Worm (Caenorhabditis elegans) whole organism, L3 larva: ENCODE data around the gene mdt-8.

Source experiments
- R02D3.7 ChIP-seq: fragments of 150-350 bp; optimal IDR thresholded peaks from 2 replicates; lab custom pipeline; 2014; ENCODE audit warnings: missing biosample characterization, missing genetic modification characterization
- ZK546.5 ChIP-seq: sonication (generic microtip); optimal IDR thresholded peaks from 2 replicates; lab custom pipeline; 2017; ENCODE audit warnings: missing biosample characterization, missing genetic modification characterization
- aly-2 ChIP-seq: fragments of 150-350 bp; optimal IDR thresholded peaks from 2 replicates; lab custom pipeline; 2014; ENCODE audit warnings: missing biosample characterization, missing genetic modification characterization
- ama-1 ChIP-seq: fragments of 150-350 bp; optimal IDR thresholded peaks from 2 replicates; lab custom pipeline; 2018
- ceh-16 ChIP-seq: sonication (generic microtip); optimal IDR thresholded peaks from 2 replicates; lab custom pipeline; 2017; ENCODE audit warnings: missing biosample characterization, missing genetic modification characterization
- ceh-28 ChIP-seq: fragments of 150-350 bp; optimal IDR thresholded peaks from 2 replicates; lab custom pipeline; 2014; ENCODE audit warnings: missing biosample characterization, missing genetic modification reagents, missing genetic modification characterization
- ceh-82 ChIP-seq: fragments of 150-350 bp; optimal IDR thresholded peaks from 2 replicates; lab custom pipeline; 2014; ENCODE audit warnings: missing biosample characterization, missing genetic modification characterization
- ceh-9 ChIP-seq: sonication (generic microtip); optimal IDR thresholded peaks from 2 replicates; lab custom pipeline; 2018; ENCODE audit warnings: missing biosample characterization, missing genetic modification characterization
- daf-12 ChIP-seq: fragments of 150-350 bp; optimal IDR thresholded peaks from 2 replicates; lab custom pipeline; 2014; ENCODE audit warnings: missing biosample characterization, missing genetic modification reagents, missing genetic modification characterization
- egl-27 ChIP-seq: sonication (generic microtip); optimal IDR thresholded peaks from 4 replicates; lab custom pipeline; 2017; ENCODE audit warnings: missing biosample characterization, missing genetic modification reagents, missing genetic modification characterization
- egl-5 ChIP-seq: fragments of 150-350 bp; optimal IDR thresholded peaks from 2 replicates; lab custom pipeline; 2017; ENCODE audit warnings: missing biosample characterization, missing genetic modification reagents, missing genetic modification characterization, inconsistent platforms
- elt-1 ChIP-seq: fragments of 150-350 bp; optimal IDR thresholded peaks from 2 replicates; lab custom pipeline; 2014; ENCODE audit warnings: missing biosample characterization, missing genetic modification characterization
- elt-3 ChIP-seq, 3 experiments: fragments of 150-350 bp in 1 of 3; sonication (generic microtip) in 2 of 3; optimal IDR thresholded peaks; 2 replicates in 2 of 3; 4 replicates in 1 of 3; lab custom pipeline; 2014 to 2017; ENCODE audit warnings: missing biosample characterization in 3 of 3, missing genetic modification characterization in 3 of 3
- eor-1 ChIP-seq, 2 experiments: fragments of 150-350 bp; optimal IDR thresholded peaks; 2 replicates each; lab custom pipeline; 2014 to 2018; ENCODE audit warnings: missing biosample characterization in 2 of 2, missing genetic modification characterization in 2 of 2
- fkh-10 ChIP-seq: sonication (generic microtip); optimal IDR thresholded peaks from 2 replicates; lab custom pipeline; 2017; ENCODE audit warnings: missing biosample characterization, missing genetic modification reagents, missing genetic modification characterization
- fkh-2 ChIP-seq: fragments of 150-350 bp; optimal IDR thresholded peaks from 2 replicates; lab custom pipeline; 2014; ENCODE audit warnings: missing biosample characterization, missing genetic modification reagents, missing genetic modification characterization
- fos-1 ChIP-seq: fragments of 150-350 bp; optimal IDR thresholded peaks from 2 replicates; lab custom pipeline; 2014; ENCODE audit warnings: missing biosample characterization, missing genetic modification characterization
- hmg-11 ChIP-seq: sonication (generic microtip); optimal IDR thresholded peaks from 2 replicates; lab custom pipeline; 2016; ENCODE audit warnings: missing genetic modification characterization, missing compliant biosample characterization
- jun-1 ChIP-seq: fragments of 150-350 bp; optimal IDR thresholded peaks from 2 replicates; lab custom pipeline; 2014; ENCODE audit warnings: missing biosample characterization, missing genetic modification reagents, missing genetic modification characterization
- lin-15B ChIP-seq: fragments of 150-350 bp; optimal IDR thresholded peaks from 2 replicates; lab custom pipeline; 2014; ENCODE audit warnings: missing biosample characterization, missing genetic modification characterization
- lin-39 ChIP-seq: fragments of 150-350 bp; optimal IDR thresholded peaks from 2 replicates; lab custom pipeline; 2018; ENCODE audit warnings: missing biosample characterization, missing genetic modification reagents, missing genetic modification characterization
- lsy-12 ChIP-seq: sonication (generic microtip); optimal IDR thresholded peaks from 2 replicates; lab custom pipeline; 2016; ENCODE audit warnings: mild to moderate bottlenecking, missing genetic modification characterization, missing compliant biosample characterization
- mdl-1 ChIP-seq: fragments of 150-350 bp; optimal IDR thresholded peaks from 2 replicates; lab custom pipeline; 2014; ENCODE audit warnings: missing biosample characterization, missing genetic modification characterization
- mml-1 ChIP-seq: fragments of 150-350 bp; sonication (generic microtip); optimal IDR thresholded peaks from 3 replicates; lab custom pipeline; 2014; ENCODE audit warnings: missing biosample characterization, missing genetic modification characterization
- nfya-1 ChIP-seq: sonication (generic microtip); optimal IDR thresholded peaks from 2 replicates; lab custom pipeline; 2017; ENCODE audit warnings: missing genetic modification characterization, mild to moderate bottlenecking, missing compliant biosample characterization, antibody characterized with exemption, moderate library complexity; ENCODE audit not compliant: insufficient read depth
- nhr-11 ChIP-seq: fragments of 150-350 bp; optimal IDR thresholded peaks from 2 replicates; lab custom pipeline; 2014; ENCODE audit warnings: missing biosample characterization, missing genetic modification characterization
- nhr-12 ChIP-seq: fragments of 150-350 bp; optimal IDR thresholded peaks from 2 replicates; lab custom pipeline; 2014; ENCODE audit warnings: missing biosample characterization, missing genetic modification characterization
- nhr-23 ChIP-seq: fragments of 150-350 bp; optimal IDR thresholded peaks from 2 replicates; lab custom pipeline; 2014; ENCODE audit warnings: missing biosample characterization, missing genetic modification reagents, missing genetic modification characterization
- nhr-237 ChIP-seq: fragments of 150-350 bp; optimal IDR thresholded peaks from 2 replicates; lab custom pipeline; 2014; ENCODE audit warnings: missing biosample characterization, missing genetic modification characterization
- nhr-25 ChIP-seq: sonication (generic microtip); optimal IDR thresholded peaks from 2 replicates; lab custom pipeline; 2017; ENCODE audit warnings: missing biosample characterization, missing genetic modification characterization
- nhr-28 ChIP-seq: fragments of 150-350 bp; optimal IDR thresholded peaks from 2 replicates; lab custom pipeline; 2014; ENCODE audit warnings: missing biosample characterization, missing genetic modification characterization
- nhr-43 ChIP-seq: sonication (generic microtip); optimal IDR thresholded peaks from 2 replicates; lab custom pipeline; 2016; ENCODE audit warnings: mild to moderate bottlenecking, missing genetic modification characterization, missing compliant biosample characterization; ENCODE audit not compliant: poor library complexity, severe bottlenecking
- nhr-67 ChIP-seq: fragments of 150-350 bp; optimal IDR thresholded peaks from 2 replicates; lab custom pipeline; 2014; ENCODE audit warnings: missing biosample characterization, missing genetic modification characterization
- nhr-76 ChIP-seq: fragments of 150-350 bp; sonication (generic microtip); optimal IDR thresholded peaks from 5 replicates; lab custom pipeline; 2014; ENCODE audit warnings: missing biosample characterization, missing genetic modification characterization
- nhr-77 ChIP-seq: fragments of 150-350 bp; optimal IDR thresholded peaks from 2 replicates; lab custom pipeline; 2014; ENCODE audit warnings: missing biosample characterization, missing genetic modification characterization
- pha-4 ChIP-seq: fragments of 150-350 bp; optimal IDR thresholded peaks from 2 replicates; lab custom pipeline; 2014; ENCODE audit warnings: missing biosample characterization, missing genetic modification reagents, missing genetic modification characterization
- pqm-1 ChIP-seq: fragments of 150-350 bp; optimal IDR thresholded peaks from 2 replicates; lab custom pipeline; 2017; ENCODE audit warnings: missing biosample characterization, missing genetic modification characterization, inconsistent platforms
- sea-2 ChIP-seq: fragments of 150-350 bp; sonication (generic microtip); optimal IDR thresholded peaks from 4 replicates; lab custom pipeline; 2014; ENCODE audit warnings: missing biosample characterization, missing genetic modification reagents, missing genetic modification characterization
- skn-1 ChIP-seq: fragments of 150-350 bp; optimal IDR thresholded peaks from 2 replicates; lab custom pipeline; 2014; ENCODE audit warnings: missing biosample characterization, missing genetic modification characterization
- snpc-4 ChIP-seq: fragments of 150-350 bp; optimal IDR thresholded peaks from 2 replicates; lab custom pipeline; 2014; ENCODE audit warnings: missing biosample characterization, missing genetic modification characterization
- tbx-2 ChIP-seq: sonication (generic microtip); optimal IDR thresholded peaks from 2 replicates; lab custom pipeline; 2016; ENCODE audit warnings: mild to moderate bottlenecking, missing genetic modification characterization, missing compliant biosample characterization
- unc-39 ChIP-seq: sonication (generic microtip); optimal IDR thresholded peaks from 4 replicates; lab custom pipeline; 2017; ENCODE audit warnings: missing biosample characterization, missing genetic modification characterization
- unc-62 ChIP-seq: fragments of 150-350 bp; sonication (generic microtip); optimal IDR thresholded peaks from 4 replicates; lab custom pipeline; 2014; ENCODE audit warnings: missing biosample characterization, missing genetic modification reagents, missing genetic modification characterization
- zag-1 ChIP-seq: fragments of 150-350 bp; optimal IDR thresholded peaks from 2 replicates; lab custom pipeline; 2014; ENCODE audit warnings: missing biosample characterization, missing genetic modification characterization
- ztf-11 ChIP-seq: fragments of 150-350 bp; optimal IDR thresholded peaks from 2 replicates; lab custom pipeline; 2014; ENCODE audit warnings: missing biosample characterization, missing genetic modification characterization
- ztf-4 ChIP-seq: fragments of 150-350 bp; optimal IDR thresholded peaks from 2 replicates; lab custom pipeline; 2014; ENCODE audit warnings: missing biosample characterization, missing genetic modification characterization

mdt-8 gene

DNA sequence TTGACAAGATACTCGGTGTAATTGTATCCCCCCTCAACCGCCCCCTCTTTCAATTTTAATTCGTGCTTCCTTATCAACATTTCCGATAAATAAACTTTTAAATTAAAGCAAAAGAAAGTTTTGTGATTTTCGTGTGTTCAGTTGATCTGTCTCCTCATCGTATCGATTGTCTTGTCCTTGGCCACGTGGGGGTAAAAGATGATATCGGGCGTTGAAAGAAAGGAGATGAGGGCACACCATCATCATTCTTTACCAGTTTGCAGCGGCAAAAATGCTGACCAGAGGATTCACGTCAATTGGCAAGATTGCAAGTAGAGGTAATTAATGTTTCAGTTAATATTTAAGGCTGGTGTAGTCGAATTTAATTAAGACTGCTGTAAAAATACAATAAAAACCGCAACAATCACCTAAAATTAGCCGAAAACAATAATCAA is 13.7 kb upstream of the mdt-8 start, which contains the start of gene F54D5.7 (continued):
- peak; percentile 39 for TF ChIP-seq snpc-4 (tag; lab: Kevin White, UChicago)
- peak; percentile 2 for TF ChIP-seq egl-5
- TF ChIP-seq elt-3 (tag; optimal IDR thresholded peaks at IDR 0.05; lab: Kevin White, UChicago): peak in 1 of 3 experiments; percentile 28
- peak; percentile 7 for TF ChIP-seq unc-62 (GFP tag; lab: Kevin White, UChicago)
- peak; percentile 100 for TF ChIP-seq ama-1
- peak; percentile 73 for TF ChIP-seq nhr-23 (tag; lab: Kevin White, UChicago)
- peak; percentile 65 for TF ChIP-seq tbx-2 (tag; lab: Kevin White, UChicago)
- no peak for TF ChIP-seq fkh-2 (tag; lab: Kevin White, UChicago)
- TF ChIP-seq skn-1 (tag; lab: Kevin White, UChicago): peak; percentile 5
- TF ChIP-seq hmg-11: no peak
- no peak for TF ChIP-seq nhr-237
- peak; percentile 32 for TF ChIP-seq nhr-43 (tag; lab: Kevin White, UChicago)
- TF ChIP-seq nhr-28 (tag; lab: Kevin White, UChicago): no peak

DNA sequence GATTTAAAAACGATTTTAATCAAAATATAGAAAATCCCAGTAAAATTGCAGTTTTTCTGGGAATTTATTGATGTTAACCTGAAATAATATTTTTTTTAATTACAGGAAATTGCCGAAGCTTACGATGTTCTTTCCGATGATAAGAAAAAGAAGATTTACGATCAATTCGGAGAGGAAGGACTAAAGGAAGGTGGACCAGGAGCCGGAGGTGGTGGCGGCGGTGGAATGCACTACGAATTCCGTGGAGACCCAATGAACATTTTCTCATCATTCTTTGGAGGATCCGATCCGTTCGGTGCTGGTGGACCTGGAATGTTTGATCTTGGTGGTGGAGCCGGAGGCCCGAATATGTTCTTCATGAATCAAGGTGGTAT is 12.3 kb upstream of the mdt-8 start:
- no peak for TF ChIP-seq nhr-28 (tag; lab: Kevin White, UChicago)
- TF ChIP-seq pqm-1 (tag; lab: Kevin White, UChicago): no peak
- no peak for TF ChIP-seq elt-3 (tag; optimal IDR thresholded peaks at IDR 0.05; lab: Kevin White, UChicago)

ce11 chrII:11545299-11545951 is 11.8 kb upstream of the mdt-8 start, which contains the start of gene dnj-13:
dnj-13 (plus strand) TSS chrII:11545701.
- TF ChIP-seq pqm-1 (tag; lab: Kevin White, UChicago) (peak; percentile 79), nhr-67 (tag; lab: Kevin White, UChicago) (no peak), ZK546.5 (tag; lab: Kevin White, UChicago) (peak; percentile 19), elt-1 (peak; percentile 47), skn-1 (tag; lab: Kevin White, UChicago) (peak; percentile 68), fos-1 (tag; lab: Kevin White, UChicago) (peak; percentile 55), nhr-76 (peak; percentile 45), zag-1 (tag; lab: Kevin White, UChicago) (no peak), R02D3.7 (peak; percentile 69), ceh-82 (peak; percentile 71), lin-39 (tag; lab: Kevin White, UChicago) (peak; percentile 71), fkh-2 (tag; lab: Kevin White, UChicago) (peak; percentile 75), unc-62 (GFP tag; lab: Kevin White, UChicago) (no peak), fkh-10 (peak; percentile 85), lin-15B (tag; lab: Kevin White, UChicago) (peak; percentile 92), ztf-11 (tag; lab: Kevin White, UChicago) (no peak), egl-27 (peak; percentile 91), mdl-1 (peak; percentile 54), nhr-77 (peak; percentile 61), nhr-28 (tag; lab: Kevin White, UChicago) (no peak), nhr-11 (tag; lab: Kevin White, UChicago) (peak; percentile 49), eor-1 (tag; optimal IDR thresholded peaks at IDR 0.05; lab: Kevin White, UChicago) (peak in 1 of 2 experiments; percentile 84), lsy-12 (peak; percentile 98), nhr-23 (tag; lab: Kevin White, UChicago) (peak; percentile 98), nhr-43 (tag; lab: Kevin White, UChicago) (peak; percentile 94), elt-3 (tag; optimal IDR thresholded peaks at IDR 0.05; lab: Kevin White, UChicago) (no peak), egl-5 (no peak), ceh-28 (tag; lab: Kevin White, UChicago) (peak; percentile 81), pha-4 (peak; percentile 96), nhr-25 (peak; percentile 91), tbx-2 (tag; lab: Kevin White, UChicago) (peak; percentile 84), snpc-4 (tag; lab: Kevin White, UChicago) (peak; percentile 73), jun-1 (tag; lab: Kevin White, UChicago) (peak; percentile 88), hmg-11 (peak; percentile 94), mml-1 (tag; lab: Kevin White, UChicago) (no peak), ama-1 (peak; percentile 87), nfya-1 (tag; lab: Kevin White, UChicago) (peak; percentile 93), ceh-16 (tag; lab: Kevin White, UChicago) (peak; percentile 30), daf-12 (no peak), ceh-9 (tag; lab: Kevin White, UChicago) (no peak), unc-39 (no peak), sea-2 (GFP tag; lab: Kevin White, UChicago) (no peak), nhr-12 (no peak), aly-2 (tag; lab: Kevin White, UChicago) (no peak), ztf-4 (tag; lab: Kevin White, UChicago) (peak; percentile 72), nhr-237 (no peak)
